Fruit fly (Drosophila melanogaster) whole organism, embryonic: Measurements from ENCODE around the gene CG12224.

ENCODE experiments used
- Abd-B ChIP-seq: fragments of 200-800 bp; sonication (Bioruptor generic); optimal IDR thresholded peaks from 2 replicates; lab custom pipeline; 2018; ENCODE audit warnings: missing biosample characterization, mild to moderate bottlenecking, missing genetic modification characterization, moderate library complexity
- Asciz ChIP-seq: fragments of 200-800 bp; sonication (Bioruptor generic); optimal IDR thresholded peaks from 2 replicates; lab custom pipeline; 2017; ENCODE audit warnings: missing biosample characterization, mild to moderate bottlenecking, missing genetic modification characterization, missing genetic modification reagents
- CG10267 ChIP-seq: fragments of 200-800 bp; sonication (Bioruptor generic); optimal IDR thresholded peaks from 2 replicates; lab custom pipeline; 2018; ENCODE audit warnings: missing biosample characterization, mild to moderate bottlenecking, missing genetic modification characterization, moderate library complexity
- CG11504 ChIP-seq: fragments of 200-800 bp; sonication (Bioruptor generic); optimal IDR thresholded peaks from 3 replicates; lab custom pipeline; 2019; ENCODE audit warnings: missing biosample characterization, mild to moderate bottlenecking, missing genetic modification characterization, moderate library complexity
- CG11560 ChIP-seq: fragments of 200-800 bp; sonication (Bioruptor generic); IDR thresholded peaks from 3 replicates; pipeline ENCODE4 v1.3.6; 2022; ENCODE audit warnings: missing biosample characterization, missing genetic modification characterization
- CG12071 ChIP-seq: fragments of 200-800 bp; sonication (Bioruptor generic); optimal IDR thresholded peaks from 3 replicates; lab custom pipeline; 2018; ENCODE audit warnings: missing biosample characterization, mild to moderate bottlenecking, missing genetic modification characterization
- CG12219 ChIP-seq: fragments of 200-800 bp; sonication (Bioruptor generic); optimal IDR thresholded peaks from 3 replicates; lab custom pipeline; 2018; ENCODE audit warnings: missing biosample characterization, mild to moderate bottlenecking, missing genetic modification characterization
- CG13296 ChIP-seq: fragments of 200-800 bp; sonication (Bioruptor generic); optimal IDR thresholded peaks from 3 replicates; lab custom pipeline; 2018; ENCODE audit warnings: missing biosample characterization, mild to moderate bottlenecking, missing genetic modification characterization
- CG14710 ChIP-seq: fragments of 200-800 bp; sonication (Bioruptor generic); optimal IDR thresholded peaks from 3 replicates; lab custom pipeline; 2019; ENCODE audit warnings: missing biosample characterization, mild to moderate bottlenecking, missing genetic modification characterization, moderate library complexity
- CG1603 ChIP-seq: fragments of 200-800 bp; sonication (Bioruptor generic); optimal IDR thresholded peaks from 2 replicates; lab custom pipeline; 2019; ENCODE audit warnings: missing biosample characterization, mild to moderate bottlenecking, missing genetic modification characterization, moderate library complexity
- CG17829 ChIP-seq: fragments of 200-800 bp; optimal IDR thresholded peaks from 2 replicates; lab custom pipeline; 2019; ENCODE audit warnings: missing biosample characterization, mild to moderate bottlenecking, missing genetic modification characterization, moderate library complexity
- CG18262 ChIP-seq: fragments of 200-800 bp; optimal IDR thresholded peaks from 3 replicates; lab custom pipeline; 2019; ENCODE audit warnings: missing biosample characterization, mild to moderate bottlenecking, missing genetic modification characterization, moderate library complexity
- CG18599 ChIP-seq: fragments of 200-800 bp; sonication (Bioruptor generic); optimal IDR thresholded peaks from 3 replicates; lab custom pipeline; 2017; ENCODE audit warnings: missing biosample characterization, missing genetic modification characterization, mild to moderate bottlenecking, moderate library complexity, missing genetic modification reagents
- CG2199 ChIP-seq: fragments of 200-800 bp; sonication (Bioruptor generic); IDR thresholded peaks from 3 replicates; pipeline ENCODE4 v1.3.6; 2022; ENCODE audit warnings: missing biosample characterization, missing genetic modification characterization
- CG31365 ChIP-seq: fragments of 200-800 bp; sonication (Bioruptor generic); optimal IDR thresholded peaks from 2 replicates; lab custom pipeline; 2018; ENCODE audit warnings: missing biosample characterization, mild to moderate bottlenecking, missing genetic modification characterization
- CG32767 ChIP-seq: fragments of 200-800 bp; sonication (Bioruptor generic); IDR thresholded peaks from 2 replicates; pipeline ENCODE4 v1.3.6; 2022; ENCODE audit warnings: missing biosample characterization, missing genetic modification characterization
- CG34376 ChIP-seq: fragments of 200-800 bp; sonication (Bioruptor generic); optimal IDR thresholded peaks from 2 replicates; lab custom pipeline; 2018; ENCODE audit warnings: missing biosample characterization, mild to moderate bottlenecking, missing genetic modification characterization
- CG4707 ChIP-seq: fragments of 200-800 bp; sonication (Bioruptor generic); optimal IDR thresholded peaks from 2 replicates; lab custom pipeline; 2018; ENCODE audit warnings: missing biosample characterization, mild to moderate bottlenecking, missing genetic modification characterization, moderate library complexity
- CG7745 ChIP-seq: fragments of 200-800 bp; sonication (Bioruptor generic); optimal IDR thresholded peaks from 2 replicates; lab custom pipeline; 2018; ENCODE audit warnings: missing biosample characterization, mild to moderate bottlenecking, missing genetic modification characterization, moderate library complexity
- CG8290 ChIP-seq, 3 experiments: fragments of 200-800 bp; sonication (Bioruptor generic); optimal IDR thresholded peaks; 2 replicates each; lab custom pipeline; 2016 to 2019; ENCODE audit warnings: missing biosample characterization in 3 of 3, missing genetic modification characterization in 3 of 3, mild to moderate bottlenecking in 2 of 3, moderate library complexity in 1 of 3
- CG8388 ChIP-seq: fragments of 200-800 bp; sonication (Bioruptor generic); optimal IDR thresholded peaks from 2 replicates; lab custom pipeline; 2019; ENCODE audit warnings: missing biosample characterization, mild to moderate bottlenecking, missing genetic modification characterization, moderate library complexity
- CG8478 ChIP-seq: fragments of >200 bp; optimal IDR thresholded peaks from 2 replicates; lab custom pipeline; 2018
- CG9437 ChIP-seq: fragments of 200-800 bp; sonication (Bioruptor generic); optimal IDR thresholded peaks from 2 replicates; lab custom pipeline; 2018; ENCODE audit warnings: missing biosample characterization, mild to moderate bottlenecking, missing genetic modification characterization
- CG9609 ChIP-seq: fragments of 200-800 bp; sonication (Bioruptor generic); optimal IDR thresholded peaks from 3 replicates; lab custom pipeline; 2016; ENCODE audit warnings: missing biosample characterization, missing genetic modification characterization
- CG9817 ChIP-seq: fragments of 200-800 bp; sonication (Bioruptor generic); optimal IDR thresholded peaks from 2 replicates; lab custom pipeline; 2018; ENCODE audit warnings: missing biosample characterization, mild to moderate bottlenecking, missing genetic modification characterization, moderate library complexity
- Chrac-16 ChIP-seq: fragments of 200-800 bp; sonication (Bioruptor generic); optimal IDR thresholded peaks from 3 replicates; lab custom pipeline; 2016; ENCODE audit warnings: missing biosample characterization, missing genetic modification characterization
- Fer3 ChIP-seq: fragments of 200-800 bp; sonication (Bioruptor generic); optimal IDR thresholded peaks from 2 replicates; lab custom pipeline; 2018; ENCODE audit warnings: missing biosample characterization, mild to moderate bottlenecking, missing genetic modification characterization, moderate library complexity
- Kr ChIP-seq: fragments of 200-800 bp; sonication (Bioruptor generic); optimal IDR thresholded peaks from 2 replicates; lab custom pipeline; 2017; ENCODE audit warnings: missing biosample characterization, mild to moderate bottlenecking, missing genetic modification characterization
- MTF-1 ChIP-seq: fragments of 200-800 bp; sonication (Bioruptor generic); optimal IDR thresholded peaks from 2 replicates; lab custom pipeline; 2018; ENCODE audit warnings: missing biosample characterization, mild to moderate bottlenecking, missing genetic modification characterization, borderline replicate concordance
- Med ChIP-seq: fragments of 200-800 bp; sonication (Bioruptor generic); peaks from one replicate; lab custom pipeline; 2016; ENCODE audit warnings: missing biosample characterization, missing genetic modification characterization, mild to moderate bottlenecking, inconsistent platforms, moderate library complexity
- NK7.1 ChIP-seq: fragments of 200-800 bp; sonication (Bioruptor generic); optimal IDR thresholded peaks from 3 replicates; lab custom pipeline; 2016; ENCODE audit warnings: missing biosample characterization, missing genetic modification characterization
- Oli ChIP-seq: fragments of 200-800 bp; sonication (Bioruptor generic); optimal IDR thresholded peaks from 2 replicates; lab custom pipeline; 2018; ENCODE audit warnings: missing biosample characterization, mild to moderate bottlenecking, missing genetic modification characterization, moderate library complexity
- abd-A ChIP-seq: fragments of 200-800 bp; sonication (Bioruptor generic); optimal IDR thresholded peaks from 3 replicates; lab custom pipeline; 2019; ENCODE audit warnings: missing biosample characterization, mild to moderate bottlenecking, missing genetic modification characterization, moderate library complexity
- da ChIP-seq: fragments of 200-800 bp; sonication (Bioruptor generic); optimal IDR thresholded peaks from 2 replicates; lab custom pipeline; 2016; ENCODE audit warnings: missing biosample characterization, missing genetic modification characterization
- emc ChIP-seq: fragments of 200-800 bp; sonication (Bioruptor generic); optimal IDR thresholded peaks from 2 replicates; lab custom pipeline; 2016; ENCODE audit warnings: missing biosample characterization, missing genetic modification characterization
- fd96Cb ChIP-seq: fragments of 200-800 bp; sonication (Bioruptor generic); optimal IDR thresholded peaks from 2 replicates; lab custom pipeline; 2018; ENCODE audit warnings: missing biosample characterization, mild to moderate bottlenecking, missing genetic modification characterization, moderate library complexity
- gro ChIP-seq: fragments of 200-800 bp; sonication (Bioruptor generic); optimal IDR thresholded peaks from 2 replicates; lab custom pipeline; 2016; ENCODE audit warnings: missing biosample characterization, missing genetic modification characterization
- kah ChIP-seq: fragments of 200-800 bp; sonication (Bioruptor generic); optimal IDR thresholded peaks from 2 replicates; lab custom pipeline; 2018; ENCODE audit warnings: missing biosample characterization, mild to moderate bottlenecking, missing genetic modification characterization
- klu ChIP-seq: fragments of 200-800 bp; sonication (Bioruptor generic); IDR thresholded peaks from 2 replicates; pipeline ENCODE4 v1.3.6; 2022; ENCODE audit warnings: missing biosample characterization, missing genetic modification characterization
- kni ChIP-seq: fragments of 200-800 bp; sonication (Bioruptor generic); optimal IDR thresholded peaks from 3 replicates; lab custom pipeline; 2017; ENCODE audit warnings: mild to moderate bottlenecking, missing biosample characterization, missing genetic modification reagents, missing genetic modification characterization
- lbe ChIP-seq: fragments of 200-800 bp; sonication (Bioruptor generic); optimal IDR thresholded peaks from 2 replicates; lab custom pipeline; 2016; ENCODE audit warnings: missing biosample characterization, mild to moderate bottlenecking, missing genetic modification characterization
- nau ChIP-seq: fragments of 200-800 bp; sonication (Bioruptor generic); optimal IDR thresholded peaks from 3 replicates; lab custom pipeline; 2017; ENCODE audit warnings: missing biosample characterization, mild to moderate bottlenecking, missing genetic modification characterization, missing genetic modification reagents
- pnt ChIP-seq: fragments of 200-800 bp; sonication (Bioruptor generic); optimal IDR thresholded peaks from 3 replicates; lab custom pipeline; 2016; ENCODE audit warnings: missing biosample characterization, missing genetic modification characterization
- run ChIP-seq: fragments of 200-800 bp; sonication (Bioruptor generic); optimal IDR thresholded peaks from 3 replicates; lab custom pipeline; 2018; ENCODE audit warnings: missing biosample characterization, mild to moderate bottlenecking, missing genetic modification characterization
- salm ChIP-seq: fragments of 200-800 bp; sonication (Bioruptor generic); optimal IDR thresholded peaks from 2 replicates; lab custom pipeline; 2018; ENCODE audit warnings: missing biosample characterization, mild to moderate bottlenecking, missing genetic modification characterization
- seq ChIP-seq: fragments of 200-800 bp; sonication (Bioruptor generic); IDR thresholded peaks from 2 replicates; pipeline ENCODE4 v1.3.6; 2022; ENCODE audit warnings: missing biosample characterization, missing genetic modification characterization
- stwl ChIP-seq: fragments of 200-800 bp; sonication (Bioruptor generic); optimal IDR thresholded peaks from 3 replicates; lab custom pipeline; 2018; ENCODE audit warnings: missing biosample characterization, mild to moderate bottlenecking, missing genetic modification characterization, moderate library complexity
- sug ChIP-seq: fragments of 200-800 bp; optimal IDR thresholded peaks from 2 replicates; lab custom pipeline; 2019; ENCODE audit warnings: missing biosample characterization, mild to moderate bottlenecking, missing genetic modification characterization, moderate library complexity
- zen ChIP-seq: fragments of 200-800 bp; sonication (Bioruptor generic); optimal IDR thresholded peaks from 3 replicates; lab custom pipeline; 2018; ENCODE audit warnings: missing biosample characterization, mild to moderate bottlenecking, missing genetic modification characterization, moderate library complexity

CG12224 gene

DNA sequence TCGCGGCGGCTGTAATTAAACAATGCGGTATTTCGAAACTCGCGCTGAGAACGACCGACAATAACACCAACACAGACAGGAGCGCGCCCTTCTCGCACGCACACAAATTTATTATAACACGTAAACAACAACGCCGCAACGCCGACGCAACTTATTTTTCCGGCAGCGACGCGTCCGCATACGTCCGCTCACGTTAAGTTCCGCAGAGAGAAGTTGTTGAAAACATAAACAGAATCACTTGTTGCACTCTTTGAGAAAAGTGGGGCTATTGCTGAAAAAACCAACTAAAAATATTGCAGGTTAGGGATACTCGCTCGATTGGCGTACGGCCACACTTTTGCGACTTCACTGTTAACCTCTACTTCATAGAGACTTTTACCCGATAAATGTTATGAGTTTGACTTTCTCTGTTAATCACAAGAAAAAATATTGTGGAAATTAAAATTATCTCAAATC is 32.9 kb downstream of the CG12224 start, which contains the start of gene Cad87A (continued):
- TF ChIP-seq da (GFP tag; lab: Kevin White, UChicago) (no peak), CG18599 (GFP tag; lab: Kevin White, UChicago) (peak; percentile 47), CG4707 (GFP tag; lab: Kevin White, UChicago) (peak; percentile 36), Med (GFP tag; lab: Kevin White, UChicago) (peak; percentile 91), Chrac-16 (GFP tag; lab: Kevin White, UChicago) (no peak), lbe (GFP tag; lab: Kevin White, UChicago) (no peak), CG9437 (GFP tag; lab: Kevin White, UChicago) (peak; percentile 67), CG8388 (GFP tag; lab: Kevin White, UChicago) (no peak), CG32767 (GFP tag; lab: Robert Waterston, UW) (no peak), CG11560 (tag; lab: Robert Waterston, UW) (no peak), fd96Cb (tag; lab: Kevin White, UChicago) (no peak), CG13296 (GFP tag; lab: Kevin White, UChicago) (peak; percentile 45), stwl (tag; lab: Kevin White, UChicago) (peak; percentile 53), CG8478 (lab: Kevin White, UChicago) (no peak), nau (GFP tag; lab: Kevin White, UChicago) (peak; percentile 35), CG8290 (GFP tag; optimal IDR thresholded peaks at IDR 0.05; lab: Kevin White, UChicago) (no peak), CG8290 (tag; optimal IDR thresholded peaks at IDR 0.05; lab: Kevin White, UChicago) (peak in 1 of 2 experiments; percentile 65), abd-A (tag; lab: Kevin White, UChicago) (peak; percentile 92), emc (GFP tag; lab: Kevin White, UChicago) (no peak), kah (peak; percentile 97), CG17829 (tag; lab: Kevin White, UChicago) (peak; percentile 69), CG9609 (no peak), Asciz (GFP tag; lab: Kevin White, UChicago) (no peak), gro (GFP tag; lab: Kevin White, UChicago) (peak; percentile 82), sug (tag; lab: Kevin White, UChicago) (peak; percentile 20), run (tag; lab: Kevin White, UChicago) (peak; percentile 36), CG1603 (tag; lab: Kevin White, UChicago) (peak; percentile 49), Kr (no peak), NK7.1 (GFP tag; lab: Kevin White, UChicago) (peak; percentile 7), Abd-B (GFP tag; lab: Kevin White, UChicago) (no peak), klu (GFP tag; lab: Robert Waterston, UW) (no peak), zen (tag; lab: Kevin White, UChicago) (peak; percentile 62), kni (GFP tag; lab: Kevin White, UChicago) (peak; percentile 80), CG34376 (GFP tag; lab: Kevin White, UChicago) (peak; percentile 62), salm (tag; lab: Kevin White, UChicago) (no peak), CG9817 (tag; lab: Kevin White, UChicago) (no peak), CG7745 (tag; lab: Kevin White, UChicago) (peak; percentile 38), MTF-1 (GFP tag; lab: Kevin White, UChicago) (peak; percentile 58), Oli (tag; lab: Kevin White, UChicago) (no peak), CG2199 (GFP tag; lab: Robert Waterston, UW) (no peak), CG12071 (GFP tag; lab: Kevin White, UChicago) (peak; percentile 45), CG14710 (tag; lab: Kevin White, UChicago) (no peak), seq (GFP tag; lab: Robert Waterston, UW) (no peak), CG18262 (peak; percentile 20), pnt (GFP tag; lab: Kevin White, UChicago) (no peak), CG11504 (peak; percentile 38), CG12219 (GFP tag; lab: Kevin White, UChicago) (peak; percentile 9), CG10267 (tag; lab: Kevin White, UChicago) (peak; percentile 49), Fer3 (tag; lab: Kevin White, UChicago) (peak; percentile 13), CG31365 (peak; percentile 51)
